Fruit fly (Drosophila melanogaster): ENCODE results near the gene CG13625.

DNA sequence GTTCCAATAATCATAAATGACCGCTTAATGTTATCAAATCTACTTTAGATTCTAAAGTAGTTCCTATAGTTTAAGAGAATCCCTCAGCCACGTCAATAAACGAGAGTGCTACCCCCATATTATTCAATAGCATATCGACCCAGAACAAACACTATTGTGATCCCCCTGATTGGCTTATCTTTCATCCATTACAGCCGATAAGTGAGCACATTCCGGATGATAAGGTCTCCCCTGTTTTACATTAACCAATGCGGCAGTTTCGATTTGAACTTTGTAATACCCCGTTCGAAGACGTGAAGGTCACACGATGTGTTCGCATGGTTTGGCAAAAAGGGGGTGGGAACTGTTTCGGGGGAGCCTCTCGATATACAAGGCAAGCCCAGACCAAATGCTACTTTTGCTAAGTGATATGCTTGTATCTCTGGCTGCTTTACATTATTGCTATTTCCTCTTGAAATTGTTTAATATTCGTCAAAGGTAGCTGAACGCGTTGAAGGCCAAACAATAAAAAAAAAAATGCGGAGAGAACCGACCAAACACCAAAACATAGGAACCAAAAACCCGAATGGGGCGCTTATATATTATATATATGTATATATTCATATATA is 20.7 kb downstream of the CG13625 start:
- no peak for TF ChIP-seq insv (optimal IDR thresholded peaks at IDR 0.05)
- no peak for TF ChIP-seq h (optimal IDR thresholded peaks at IDR 0.05)
- no peak for TF ChIP-seq ttk (optimal IDR thresholded peaks at IDR 0.05)

Data from Kc167 (cell line).